Worm (Caenorhabditis elegans) whole organism, L3 larva: Measurements from ENCODE around the gene C14C11.7.

ENCODE experiments used
- R02D3.7 ChIP-seq: fragments of 150-350 bp; optimal IDR thresholded peaks from 2 replicates; lab custom pipeline; 2014; ENCODE audit warnings: missing biosample characterization, missing genetic modification characterization
- ZK546.5 ChIP-seq: sonication (generic microtip); optimal IDR thresholded peaks from 2 replicates; lab custom pipeline; 2017; ENCODE audit warnings: missing biosample characterization, missing genetic modification characterization
- ama-1 ChIP-seq: fragments of 150-350 bp; optimal IDR thresholded peaks from 2 replicates; lab custom pipeline; 2018
- ceh-28 ChIP-seq: fragments of 150-350 bp; optimal IDR thresholded peaks from 2 replicates; lab custom pipeline; 2014; ENCODE audit warnings: missing biosample characterization, missing genetic modification reagents, missing genetic modification characterization
- ceh-82 ChIP-seq: fragments of 150-350 bp; optimal IDR thresholded peaks from 2 replicates; lab custom pipeline; 2014; ENCODE audit warnings: missing biosample characterization, missing genetic modification characterization
- elt-2 ChIP-seq: sonication (generic microtip); optimal IDR thresholded peaks from 2 replicates; lab custom pipeline; 2016; ENCODE audit warnings: missing genetic modification reagents, mild to moderate bottlenecking, missing genetic modification characterization, missing compliant biosample characterization
- elt-3 ChIP-seq, 3 experiments: fragments of 150-350 bp in 1 of 3; sonication (generic microtip) in 2 of 3; optimal IDR thresholded peaks; 2 replicates in 2 of 3; 4 replicates in 1 of 3; lab custom pipeline; 2014 to 2017; ENCODE audit warnings: missing biosample characterization in 3 of 3, missing genetic modification characterization in 3 of 3
- fkh-10 ChIP-seq: sonication (generic microtip); optimal IDR thresholded peaks from 2 replicates; lab custom pipeline; 2017; ENCODE audit warnings: missing biosample characterization, missing genetic modification reagents, missing genetic modification characterization
- fos-1 ChIP-seq: fragments of 150-350 bp; optimal IDR thresholded peaks from 2 replicates; lab custom pipeline; 2014; ENCODE audit warnings: missing biosample characterization, missing genetic modification characterization
- hmg-11 ChIP-seq: sonication (generic microtip); optimal IDR thresholded peaks from 2 replicates; lab custom pipeline; 2016; ENCODE audit warnings: missing genetic modification characterization, missing compliant biosample characterization
- jun-1 ChIP-seq: fragments of 150-350 bp; optimal IDR thresholded peaks from 2 replicates; lab custom pipeline; 2014; ENCODE audit warnings: missing biosample characterization, missing genetic modification reagents, missing genetic modification characterization
- lin-15B ChIP-seq: fragments of 150-350 bp; optimal IDR thresholded peaks from 2 replicates; lab custom pipeline; 2014; ENCODE audit warnings: missing biosample characterization, missing genetic modification characterization
- lin-39 ChIP-seq: fragments of 150-350 bp; optimal IDR thresholded peaks from 2 replicates; lab custom pipeline; 2018; ENCODE audit warnings: missing biosample characterization, missing genetic modification reagents, missing genetic modification characterization
- lsy-12 ChIP-seq: sonication (generic microtip); optimal IDR thresholded peaks from 2 replicates; lab custom pipeline; 2016; ENCODE audit warnings: mild to moderate bottlenecking, missing genetic modification characterization, missing compliant biosample characterization
- mdl-1 ChIP-seq: fragments of 150-350 bp; optimal IDR thresholded peaks from 2 replicates; lab custom pipeline; 2014; ENCODE audit warnings: missing biosample characterization, missing genetic modification characterization
- nfya-1 ChIP-seq: sonication (generic microtip); optimal IDR thresholded peaks from 2 replicates; lab custom pipeline; 2017; ENCODE audit warnings: missing genetic modification characterization, mild to moderate bottlenecking, missing compliant biosample characterization, antibody characterized with exemption, moderate library complexity; ENCODE audit not compliant: insufficient read depth
- nhr-23 ChIP-seq: fragments of 150-350 bp; optimal IDR thresholded peaks from 2 replicates; lab custom pipeline; 2014; ENCODE audit warnings: missing biosample characterization, missing genetic modification reagents, missing genetic modification characterization
- nhr-237 ChIP-seq: fragments of 150-350 bp; optimal IDR thresholded peaks from 2 replicates; lab custom pipeline; 2014; ENCODE audit warnings: missing biosample characterization, missing genetic modification characterization
- nhr-25 ChIP-seq: sonication (generic microtip); optimal IDR thresholded peaks from 2 replicates; lab custom pipeline; 2017; ENCODE audit warnings: missing biosample characterization, missing genetic modification characterization
- nhr-67 ChIP-seq: fragments of 150-350 bp; optimal IDR thresholded peaks from 2 replicates; lab custom pipeline; 2014; ENCODE audit warnings: missing biosample characterization, missing genetic modification characterization
- nhr-77 ChIP-seq: fragments of 150-350 bp; optimal IDR thresholded peaks from 2 replicates; lab custom pipeline; 2014; ENCODE audit warnings: missing biosample characterization, missing genetic modification characterization
- pha-4 ChIP-seq: fragments of 150-350 bp; optimal IDR thresholded peaks from 2 replicates; lab custom pipeline; 2014; ENCODE audit warnings: missing biosample characterization, missing genetic modification reagents, missing genetic modification characterization
- pqm-1 ChIP-seq: fragments of 150-350 bp; optimal IDR thresholded peaks from 2 replicates; lab custom pipeline; 2017; ENCODE audit warnings: missing biosample characterization, missing genetic modification characterization, inconsistent platforms
- skn-1 ChIP-seq: fragments of 150-350 bp; optimal IDR thresholded peaks from 2 replicates; lab custom pipeline; 2014; ENCODE audit warnings: missing biosample characterization, missing genetic modification characterization
- unc-39 ChIP-seq: sonication (generic microtip); optimal IDR thresholded peaks from 4 replicates; lab custom pipeline; 2017; ENCODE audit warnings: missing biosample characterization, missing genetic modification characterization
- zag-1 ChIP-seq: fragments of 150-350 bp; optimal IDR thresholded peaks from 2 replicates; lab custom pipeline; 2014; ENCODE audit warnings: missing biosample characterization, missing genetic modification characterization
- ztf-11 ChIP-seq: fragments of 150-350 bp; optimal IDR thresholded peaks from 2 replicates; lab custom pipeline; 2014; ENCODE audit warnings: missing biosample characterization, missing genetic modification characterization

The C14C11.7 gene

ce11 chrV:5660604-5661209 lies 5.2 kb downstream of the C14C11.7 start, which contains the start of the genes mut-14 and C14C11.2:
mut-14 (minus strand) TSS chrV:5660704.
C14C11.2 (plus strand) TSS chrV:5661159.
- no peak for TF ChIP-seq hmg-11 (tag; lab: Kevin White, UChicago)
- no peak for TF ChIP-seq ama-1
- no peak for TF ChIP-seq pqm-1 (tag; lab: Kevin White, UChicago)
- no peak for TF ChIP-seq ceh-82 (tag; lab: Kevin White, UChicago)

ce11 chrV:5653990-5654499 lies 11.8 kb downstream of the C14C11.7 start, which contains the start of gene hex-2:
hex-2 (plus strand) TSS chrV:5654449.
- TF ChIP-seq pqm-1 (tag; lab: Kevin White, UChicago), result peak; percentile 56
- peak; percentile 13 for TF ChIP-seq pha-4 (tag; lab: Kevin White, UChicago)
- TF ChIP-seq nhr-23, result no peak
- peak; percentile 45 for TF ChIP-seq elt-2
- TF ChIP-seq, all 47 proteins: peak for 3

ce11 chrV:5651905-5652304 lies 14.0 kb downstream of the C14C11.7 start:
- no peak for TF ChIP-seq elt-3 (tag; optimal IDR thresholded peaks at IDR 0.05; lab: Kevin White, UChicago)
- TF ChIP-seq skn-1 (tag; lab: Kevin White, UChicago), result no peak
- TF ChIP-seq R02D3.7 (tag; lab: Kevin White, UChicago), result no peak
- no peak for TF ChIP-seq jun-1
- TF ChIP-seq pha-4 (tag; lab: Kevin White, UChicago), result no peak
- TF ChIP-seq mdl-1, result no peak
- no peak for TF ChIP-seq lsy-12 (tag; lab: Kevin White, UChicago)
- no peak for TF ChIP-seq fos-1 (tag; lab: Kevin White, UChicago)
- TF ChIP-seq lin-39 (tag; lab: Kevin White, UChicago), result no peak
- no peak for TF ChIP-seq nhr-67 (tag; lab: Kevin White, UChicago)

ce11 chrV:5647359-5647758 lies 18.5 kb downstream of the C14C11.7 start, which contains the start of gene C14C11.4:
C14C11.4 (plus strand) TSS chrV:5647610.
- TF ChIP-seq unc-39 (tag; lab: Kevin White, UChicago) (no peak), pqm-1 (tag; lab: Kevin White, UChicago) (peak; percentile 41), elt-2 (peak; percentile 72), zag-1 (tag; lab: Kevin White, UChicago) (no peak), nhr-237 (no peak)
- TF ChIP-seq, all 47 proteins: peak for 2

ce11 chrV:5644171-5644570 lies 21.7 kb downstream of the C14C11.7 start, which contains the start of gene srx-117:
srx-117 (plus strand) TSS chrV:5644471.
- TF ChIP-seq fkh-10 (GFP tag; lab: Kevin White, UChicago) (no peak), ama-1 (no peak), ZK546.5 (tag; lab: Kevin White, UChicago) (no peak), unc-39 (tag; lab: Kevin White, UChicago) (no peak), ceh-28 (tag; lab: Kevin White, UChicago) (no peak), ceh-82 (tag; lab: Kevin White, UChicago) (no peak), nhr-237 (no peak), ztf-11 (tag; lab: Kevin White, UChicago) (no peak), pqm-1 (tag; lab: Kevin White, UChicago) (no peak), nfya-1 (tag; lab: Kevin White, UChicago) (no peak), jun-1 (no peak), lsy-12 (tag; lab: Kevin White, UChicago) (no peak), nhr-25 (tag; lab: Kevin White, UChicago) (no peak)

- TF ChIP-seq lin-15B (tag; lab: Kevin White, UChicago), result peak; percentile 27
Observed at ce11 chrV:5640072-5640471, 25.8 kb downstream of the C14C11.7 start.

ce11 chrV:5634445-5634844 lies 31.4 kb downstream of the C14C11.7 start:
- no peak for TF ChIP-seq unc-39 (tag; lab: Kevin White, UChicago)
- peak; percentile 38 for TF ChIP-seq pqm-1 (tag; lab: Kevin White, UChicago)
- TF ChIP-seq nhr-77 (tag; lab: Kevin White, UChicago), result no peak
- peak; percentile 82 for TF ChIP-seq elt-2
- no peak for TF ChIP-seq nhr-23
